Fruit fly (Drosophila melanogaster) whole organism, embryonic: Measurements from ENCODE around the gene CG15894.

Experiments used
- Aef1 ChIP-seq: fragments of 200-800 bp; sonication (Bioruptor generic); IDR thresholded peaks from 3 replicates; pipeline ENCODE4 v1.3.6; 2022; ENCODE audit warnings: missing biosample characterization, missing genetic modification characterization
- BEAF-32 ChIP-seq: fragments of 200-800 bp; sonication (Bioruptor generic); optimal IDR thresholded peaks from 3 replicates; lab custom pipeline; 2017; ENCODE audit warnings: missing biosample characterization, missing genetic modification characterization, mild to moderate bottlenecking, moderate library complexity, missing genetic modification reagents
- Bteb2 ChIP-seq: fragments of 200-800 bp; sonication (Bioruptor generic); optimal IDR thresholded peaks from 2 replicates; lab custom pipeline; 2016; ENCODE audit warnings: missing biosample characterization, missing genetic modification characterization
- CG10209 ChIP-seq: fragments of 200-800 bp; sonication (Bioruptor generic); optimal IDR thresholded peaks from 3 replicates; lab custom pipeline; 2017; ENCODE audit warnings: missing biosample characterization, mild to moderate bottlenecking, missing genetic modification characterization, missing genetic modification reagents
- CG10274 ChIP-seq: fragments of 200-800 bp; sonication (Bioruptor generic); optimal IDR thresholded peaks from 3 replicates; lab custom pipeline; 2017; ENCODE audit warnings: missing biosample characterization, mild to moderate bottlenecking, missing genetic modification characterization
- CG10565 ChIP-seq: fragments of 200-800 bp; sonication (Bioruptor generic); optimal IDR thresholded peaks from 3 replicates; lab custom pipeline; 2016; ENCODE audit warnings: missing biosample characterization, mild to moderate bottlenecking, missing genetic modification characterization
- CG12299 ChIP-seq: fragments of 200-800 bp; sonication (Bioruptor generic); optimal IDR thresholded peaks from 2 replicates; lab custom pipeline; 2018; ENCODE audit warnings: missing biosample characterization, mild to moderate bottlenecking, missing genetic modification characterization
- CG15011 ChIP-seq: fragments of 200-800 bp; sonication (Bioruptor generic); optimal IDR thresholded peaks from 3 replicates; lab custom pipeline; 2018; ENCODE audit warnings: missing biosample characterization, mild to moderate bottlenecking, missing genetic modification characterization
- CG18476 ChIP-seq: fragments of 200-800 bp; sonication (Bioruptor generic); optimal IDR thresholded peaks from 2 replicates; lab custom pipeline; 2016; ENCODE audit warnings: missing biosample characterization, mild to moderate bottlenecking, missing genetic modification characterization
- CG31224 ChIP-seq: fragments of 200-800 bp; sonication (Bioruptor generic); IDR thresholded peaks from 2 replicates; pipeline ENCODE4 v1.3.6; 2022; ENCODE audit warnings: missing biosample characterization, missing genetic modification characterization
- CG32772 ChIP-seq: fragments of 200-800 bp; sonication (Bioruptor generic); IDR thresholded peaks from 2 replicates; pipeline ENCODE4 v1.3.6; 2022; ENCODE audit warnings: missing biosample characterization, missing genetic modification characterization
- CG3281 ChIP-seq: fragments of 200-800 bp; sonication (Bioruptor generic); optimal IDR thresholded peaks from 3 replicates; lab custom pipeline; 2017; ENCODE audit warnings: missing biosample characterization, mild to moderate bottlenecking, missing genetic modification characterization
- CG34224 ChIP-seq: fragments of 200-800 bp; sonication (Bioruptor generic); IDR thresholded peaks from 3 replicates; pipeline ENCODE4 v1.3.6; 2022; ENCODE audit warnings: missing biosample characterization, missing genetic modification characterization; ENCODE audit not compliant: partially characterized antibody
- CG6683 ChIP-seq: fragments of 200-800 bp; sonication (Bioruptor generic); optimal IDR thresholded peaks from 2 replicates; lab custom pipeline; 2017; ENCODE audit warnings: missing biosample characterization, mild to moderate bottlenecking, missing genetic modification characterization, missing genetic modification reagents
- CG6765 ChIP-seq: fragments of 200-800 bp; sonication (Bioruptor generic); optimal IDR thresholded peaks from 3 replicates; lab custom pipeline; 2017; ENCODE audit warnings: missing biosample characterization, mild to moderate bottlenecking, missing genetic modification characterization
- CG7786 ChIP-seq: fragments of 200-800 bp; sonication (Bioruptor generic); optimal IDR thresholded peaks from 2 replicates; lab custom pipeline; 2016; ENCODE audit warnings: missing biosample characterization, missing genetic modification characterization
- CG8944 ChIP-seq: fragments of 200-800 bp; sonication (Bioruptor generic); optimal IDR thresholded peaks from 3 replicates; lab custom pipeline; 2016; ENCODE audit warnings: missing biosample characterization, missing genetic modification characterization
- CG9437 ChIP-seq: fragments of 200-800 bp; sonication (Bioruptor generic); optimal IDR thresholded peaks from 2 replicates; lab custom pipeline; 2018; ENCODE audit warnings: missing biosample characterization, mild to moderate bottlenecking, missing genetic modification characterization
- CG9876 ChIP-seq: fragments of 200-800 bp; sonication (Bioruptor generic); optimal IDR thresholded peaks from 2 replicates; lab custom pipeline; 2016; ENCODE audit warnings: missing biosample characterization, missing genetic modification characterization
- CkIIα-i1 ChIP-seq: fragments of 200-800 bp; sonication (Bioruptor generic); IDR thresholded peaks from 2 replicates; pipeline ENCODE4 v1.3.6; 2022; ENCODE audit warnings: missing biosample characterization, missing genetic modification characterization
- CrebB ChIP-seq: fragments of 200-800 bp; sonication (Bioruptor generic); optimal IDR thresholded peaks from 3 replicates; lab custom pipeline; 2018; ENCODE audit warnings: missing biosample characterization, mild to moderate bottlenecking, missing genetic modification characterization
- Dip2 ChIP-seq: fragments of 200-800 bp; sonication (Bioruptor generic); IDR thresholded peaks from 2 replicates; pipeline ENCODE4 v1.3.6; 2022; ENCODE audit warnings: missing biosample characterization, missing genetic modification characterization
- Ets97D ChIP-seq: fragments of 200-800 bp; sonication (Bioruptor generic); optimal IDR thresholded peaks from 3 replicates; lab custom pipeline; 2016; ENCODE audit warnings: missing biosample characterization, missing genetic modification characterization
- HHEX ChIP-seq: fragments of 200-800 bp; sonication (Bioruptor generic); optimal IDR thresholded peaks from 3 replicates; lab custom pipeline; 2017; ENCODE audit warnings: missing biosample characterization, mild to moderate bottlenecking, missing genetic modification characterization, missing genetic modification reagents
- Hey ChIP-seq: fragments of 200-800 bp; sonication (Bioruptor generic); optimal IDR thresholded peaks from 3 replicates; lab custom pipeline; 2018; ENCODE audit warnings: missing biosample characterization, mild to moderate bottlenecking, missing genetic modification characterization
- MBD-R2 ChIP-seq: fragments of 200-800 bp; sonication (Bioruptor generic); IDR thresholded peaks from 2 replicates; pipeline ENCODE4 v1.3.6; 2022; ENCODE audit warnings: missing biosample characterization, missing genetic modification characterization
- Poxn ChIP-seq: fragments of 200-800 bp; sonication (Bioruptor generic); IDR thresholded peaks from 2 replicates; pipeline ENCODE4 v1.3.6; 2022; ENCODE audit warnings: missing biosample characterization, missing genetic modification characterization
- Ptx1 ChIP-seq: fragments of 200-800 bp; sonication (Bioruptor generic); IDR thresholded peaks from 2 replicates; pipeline ENCODE4 v1.3.6; 2022; ENCODE audit warnings: missing biosample characterization, missing genetic modification characterization
- Sin3A ChIP-seq: fragments of >200 bp; optimal IDR thresholded peaks from 2 replicates; lab custom pipeline; 2018
- YL-1 ChIP-seq: fragments of 200-800 bp; sonication (Bioruptor generic); optimal IDR thresholded peaks from 3 replicates; lab custom pipeline; 2017; ENCODE audit warnings: missing biosample characterization, mild to moderate bottlenecking, missing genetic modification characterization
- amos ChIP-seq: fragments of 200-800 bp; sonication (Bioruptor generic); IDR thresholded peaks from 2 replicates; pipeline ENCODE4 v1.3.6; 2022; ENCODE audit warnings: missing biosample characterization, missing genetic modification characterization; ENCODE audit not compliant: partially characterized antibody
- ato ChIP-seq: fragments of 200-800 bp; sonication (Bioruptor generic); IDR thresholded peaks from 2 replicates; pipeline ENCODE4 v1.3.6; 2022; ENCODE audit warnings: missing biosample characterization, missing genetic modification characterization; ENCODE audit not compliant: partially characterized antibody
- cad ChIP-seq: fragments of >200 bp; optimal IDR thresholded peaks from 2 replicates; lab custom pipeline; 2017; ENCODE audit warnings: missing biosample characterization, missing genetic modification characterization
- cg ChIP-seq: fragments of 200-800 bp; sonication (Bioruptor generic); optimal IDR thresholded peaks from 3 replicates; lab custom pipeline; 2019; ENCODE audit warnings: missing biosample characterization, mild to moderate bottlenecking, missing genetic modification characterization, moderate library complexity
- dysf ChIP-seq: fragments of 200-800 bp; sonication (Bioruptor generic); IDR thresholded peaks from 3 replicates; pipeline ENCODE4 v1.3.6; 2022; ENCODE audit warnings: missing biosample characterization, missing genetic modification characterization
- eve ChIP-seq, 2 experiments: fragments of >200 bp; optimal IDR thresholded peaks; 2 replicates each; lab custom pipeline; 2017; ENCODE audit warnings: missing biosample characterization in 2 of 2, missing genetic modification characterization in 2 of 2
- gcm ChIP-seq: fragments of 200-800 bp; sonication (Bioruptor generic); optimal IDR thresholded peaks from 2 replicates; lab custom pipeline; 2019; ENCODE audit warnings: missing biosample characterization, mild to moderate bottlenecking, missing genetic modification characterization, moderate library complexity
- gem ChIP-seq: fragments of 200-800 bp; sonication (Bioruptor generic); optimal IDR thresholded peaks from 2 replicates; lab custom pipeline; 2019; ENCODE audit warnings: missing biosample characterization, mild to moderate bottlenecking, missing genetic modification characterization, moderate library complexity
- gro ChIP-seq: fragments of 200-800 bp; sonication (Bioruptor generic); optimal IDR thresholded peaks from 2 replicates; lab custom pipeline; 2016; ENCODE audit warnings: missing biosample characterization, missing genetic modification characterization
- jing ChIP-seq: fragments of 200-800 bp; sonication (Bioruptor generic); optimal IDR thresholded peaks from 2 replicates; lab custom pipeline; 2018; ENCODE audit warnings: missing biosample characterization, mild to moderate bottlenecking, missing genetic modification characterization
- knrl ChIP-seq: fragments of 200-800 bp; sonication (Bioruptor generic); IDR thresholded peaks from 3 replicates; pipeline ENCODE4 v1.3.6; 2022; ENCODE audit warnings: missing biosample characterization, missing genetic modification characterization; ENCODE audit not compliant: partially characterized antibody
- nau ChIP-seq: fragments of 200-800 bp; sonication (Bioruptor generic); optimal IDR thresholded peaks from 3 replicates; lab custom pipeline; 2017; ENCODE audit warnings: missing biosample characterization, mild to moderate bottlenecking, missing genetic modification characterization, missing genetic modification reagents
- pb ChIP-seq: fragments of 200-800 bp; sonication (Bioruptor generic); optimal IDR thresholded peaks from 3 replicates; lab custom pipeline; 2016; ENCODE audit warnings: missing biosample characterization, missing genetic modification characterization
- pho ChIP-seq: fragments of 200-800 bp; sonication (Bioruptor generic); optimal IDR thresholded peaks from 2 replicates; lab custom pipeline; 2016; ENCODE audit warnings: missing biosample characterization, missing genetic modification characterization
- phol ChIP-seq: fragments of 200-800 bp; sonication (Bioruptor generic); optimal IDR thresholded peaks from 3 replicates; lab custom pipeline; 2018; ENCODE audit warnings: missing biosample characterization, mild to moderate bottlenecking, missing genetic modification characterization, moderate library complexity
- prd ChIP-seq, 3 experiments: fragments of >200 bp in 2 of 3; fragments of 200-800 bp in 1 of 3; sonication (Bioruptor generic) in 1 of 3; optimal IDR thresholded peaks in 2 of 3; IDR thresholded peaks in 1 of 3; 2 replicates in 2 of 3; 3 replicates in 1 of 3; pipeline versions ENCODE4 v1.3.6 to Lab custom; 2017 to 2022; ENCODE audit warnings: missing biosample characterization in 1 of 3, missing genetic modification characterization in 1 of 3
- seq ChIP-seq: fragments of 200-800 bp; sonication (Bioruptor generic); IDR thresholded peaks from 2 replicates; pipeline ENCODE4 v1.3.6; 2022; ENCODE audit warnings: missing biosample characterization, missing genetic modification characterization
- tgo ChIP-seq: fragments of 200-800 bp; sonication (Bioruptor generic); IDR thresholded peaks from 3 replicates; pipeline ENCODE4 v1.3.6; 2022; ENCODE audit warnings: missing biosample characterization, missing genetic modification characterization
- trem ChIP-seq: fragments of 200-800 bp; optimal IDR thresholded peaks from 3 replicates; lab custom pipeline; 2019; ENCODE audit warnings: missing biosample characterization, mild to moderate bottlenecking, missing genetic modification characterization, moderate library complexity
- vvl ChIP-seq: fragments of 200-800 bp; sonication (Bioruptor generic); IDR thresholded peaks from 2 replicates; pipeline ENCODE4 v1.3.6; 2022; ENCODE audit warnings: missing biosample characterization, missing genetic modification characterization
- wor ChIP-seq: fragments of 200-800 bp; sonication (Bioruptor generic); IDR thresholded peaks from 2 replicates; pipeline ENCODE4 v1.3.6; 2022; ENCODE audit warnings: missing biosample characterization, missing genetic modification characterization

The CG15894 gene

DNA sequence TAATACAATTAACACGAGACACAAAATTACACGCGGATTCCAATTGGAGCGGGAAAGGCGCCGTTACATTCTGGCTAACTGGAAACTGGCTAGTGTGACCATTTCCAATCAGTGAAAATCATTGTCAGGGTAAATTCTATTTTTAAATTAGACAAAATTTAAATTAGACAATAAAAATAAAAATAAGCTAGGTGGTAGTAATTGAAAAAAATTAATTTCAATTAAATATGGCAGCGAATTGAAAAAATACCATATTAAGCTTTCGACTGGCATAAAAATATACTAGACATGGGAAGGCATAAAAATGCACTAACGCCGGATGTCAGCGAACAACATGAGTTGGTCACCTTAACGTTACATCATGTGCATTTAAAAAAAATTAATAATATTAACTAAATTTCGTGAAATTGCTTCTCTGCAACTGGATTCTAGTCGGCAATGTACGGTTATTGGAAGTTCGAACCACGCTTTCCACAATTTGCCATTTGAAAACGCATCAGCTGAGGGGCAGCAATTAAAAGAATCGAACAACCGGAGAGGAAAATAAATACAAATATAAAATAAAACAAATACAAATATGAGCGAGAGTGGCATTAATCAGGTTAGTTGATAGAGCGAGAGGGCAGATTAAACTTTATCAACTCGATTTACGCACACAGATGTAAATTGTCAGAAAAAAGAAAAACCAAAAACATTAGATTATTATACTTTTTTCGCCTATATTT is 56.8 kb downstream of the CG15894 start, which contains the start of the genes swa and Marf (continued):
- TF ChIP-seq CG12299 (peak; percentile 57), Ptx1 (GFP tag; lab: Robert Waterston, UW) (no peak), seq (no peak), Aef1 (no peak), CG9876 (GFP tag; lab: Kevin White, UChicago) (no peak), CG3281 (no peak), MBD-R2 (GFP tag; lab: Robert Waterston, UW) (0 out of 2 replicates have a peak, but pooled peaks have one; percentile 37), CG6765 (GFP tag; lab: Kevin White, UChicago) (no peak), Sin3A (lab: Kevin White, UChicago) (peak; percentile 18), YL-1 (GFP tag; lab: Kevin White, UChicago) (peak; percentile 60), pb (GFP tag; lab: Kevin White, UChicago) (no peak), amos (GFP tag; lab: Robert Waterston, UW) (no peak), gro (GFP tag; lab: Kevin White, UChicago) (no peak), CG34224 (GFP tag; lab: Robert Waterston, UW) (no peak), CkIIα-i1 (GFP tag; lab: Robert Waterston, UW) (no peak), HHEX (no peak), CG10565 (no peak), CG7786 (GFP tag; lab: Kevin White, UChicago) (no peak), dysf (GFP tag; lab: Robert Waterston, UW) (no peak), vvl (peak; percentile 13; the same call in 1 of the 2 replicates), jing (GFP tag; lab: Kevin White, UChicago) (no peak), ato (no peak), CrebB (tag; lab: Kevin White, UChicago) (no peak), knrl (GFP tag; lab: Robert Waterston, UW) (peak; percentile 22; the same call in 1 of the 3 replicates), CG15011 (no peak), Poxn (GFP tag; lab: Robert Waterston, UW) (no peak), trem (tag; lab: Kevin White, UChicago) (peak; percentile 31), eve (GFP tag; optimal IDR thresholded peaks at IDR 0.05; lab: Kevin White, UChicago) (no peak), phol (peak; percentile 52), tgo (GFP tag; lab: Robert Waterston, UW) (no peak), pho (no peak), cg (GFP tag; lab: Kevin White, UChicago) (peak; percentile 63), gcm (GFP tag; lab: Kevin White, UChicago) (no peak), CG31224 (GFP tag; lab: Robert Waterston, UW) (no peak), BEAF-32 (GFP tag; lab: Kevin White, UChicago) (peak; percentile 39)

DNA sequence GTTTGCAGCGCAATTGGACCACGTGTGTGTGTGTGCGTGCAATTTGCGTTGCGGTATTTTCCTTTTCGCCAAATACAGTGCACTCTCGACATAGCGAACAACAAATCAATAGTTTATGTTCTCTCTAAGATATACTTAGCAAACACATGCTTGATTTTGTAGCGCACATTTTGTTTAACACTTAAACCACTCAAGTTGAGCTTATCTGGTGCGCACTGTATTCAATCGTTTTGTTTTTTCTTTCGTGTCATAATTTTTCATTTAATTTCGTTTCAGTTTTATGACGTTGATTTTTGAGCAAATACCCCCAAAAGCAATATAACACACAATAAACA is 57.3 kb downstream of the CG15894 start:
- TF ChIP-seq CG12299 (peak; percentile 59), cad (no peak), pb (GFP tag; lab: Kevin White, UChicago) (peak; percentile 79), CG10209 (peak; percentile 82), CG32772 (peak; percentile 85), CG6683 (peak; percentile 76), CG8944 (peak; percentile 71), Dip2 (GFP tag; lab: Robert Waterston, UW) (no peak; the same call in 1 of the 2 replicates), nau (GFP tag; lab: Kevin White, UChicago) (no peak), CG18476 (GFP tag; lab: Kevin White, UChicago) (peak; percentile 44), CG10274 (GFP tag; lab: Kevin White, UChicago) (peak; percentile 71), Bteb2 (GFP tag; lab: Kevin White, UChicago) (peak; percentile 84), gem (tag; lab: Kevin White, UChicago) (peak; percentile 86), prd (optimal IDR thresholded peaks at IDR 0.05; lab: Kevin White, UChicago) (no peak), prd (GFP tag; IDR thresholded peaks at IDR 0.05; lab: Robert Waterston, UW) (peak; percentile 92), Hey (tag; lab: Kevin White, UChicago) (peak; percentile 70), CG9437 (GFP tag; lab: Kevin White, UChicago) (peak; percentile 41), Ets97D (GFP tag; lab: Kevin White, UChicago) (peak; percentile 43), wor (GFP tag; lab: Robert Waterston, UW) (peak; percentile 64; the same call in 1 of the 2 replicates)
